Worm (Caenorhabditis elegans) whole organism, L4/young adult: ENCODE data around the gene C17H12.10.
A peak's percentile ranks its signal among the peaks of the same experiment; 100 is the strongest.

ENCODE experiments used
- W03F9.2 ChIP-seq: fragments of 150-350 bp; optimal IDR thresholded peaks from 2 replicates; lab custom pipeline; 2014; ENCODE audit warnings: missing biosample characterization, missing genetic modification characterization
- dao-5 ChIP-seq: sonication (generic microtip); optimal IDR thresholded peaks from 2 replicates; lab custom pipeline; 2016; ENCODE audit warnings: missing genotype, missing genetic modification characterization, moderate library complexity, missing compliant biosample characterization
- him-1 ChIP-seq: sonication (generic microtip); optimal IDR thresholded peaks from 2 replicates; lab custom pipeline; 2016; ENCODE audit warnings: missing genotype, missing genetic modification reagents, missing genetic modification characterization, missing compliant biosample characterization

ce11 chrIV:6767240-6767639, 39.4 kb upstream of the C17H12.10 start:
- TF ChIP-seq him-1 (tag; lab: Kevin White, UChicago) (peak; percentile 42), dao-5 (no peak), W03F9.2 (tag; lab: Kevin White, UChicago) (no peak)
